Fruit fly (Drosophila melanogaster) whole organism, embryonic: Measurements from ENCODE around the gene MICU3.

Experiments used
- Asciz ChIP-seq: fragments of 200-800 bp; sonication (Bioruptor generic); optimal IDR thresholded peaks from 2 replicates; lab custom pipeline; 2017; ENCODE audit warnings: missing biosample characterization, mild to moderate bottlenecking, missing genetic modification characterization, missing genetic modification reagents
- Atf-2 ChIP-seq: fragments of 200-800 bp; sonication (Bioruptor generic); optimal IDR thresholded peaks from 2 replicates; lab custom pipeline; 2016; ENCODE audit warnings: missing biosample characterization, missing genetic modification characterization
- Atf3 ChIP-seq: fragments of 200-800 bp; sonication (Bioruptor generic); optimal IDR thresholded peaks from 3 replicates; lab custom pipeline; 2016; ENCODE audit warnings: missing biosample characterization, missing genetic modification characterization
- B-H2 ChIP-seq: fragments of 200-800 bp; sonication (Bioruptor generic); optimal IDR thresholded peaks from 2 replicates; lab custom pipeline; 2018; ENCODE audit warnings: missing biosample characterization, mild to moderate bottlenecking, missing genetic modification characterization
- CG10209 ChIP-seq: fragments of 200-800 bp; sonication (Bioruptor generic); optimal IDR thresholded peaks from 3 replicates; lab custom pipeline; 2017; ENCODE audit warnings: missing biosample characterization, mild to moderate bottlenecking, missing genetic modification characterization, missing genetic modification reagents
- CG11723 ChIP-seq: fragments of 200-800 bp; sonication (Bioruptor generic); optimal IDR thresholded peaks from 2 replicates; lab custom pipeline; 2017; ENCODE audit warnings: missing biosample characterization, mild to moderate bottlenecking, missing genetic modification characterization
- CG14667 ChIP-seq: fragments of 200-800 bp; sonication (Bioruptor generic); IDR thresholded peaks from 2 replicates; pipeline ENCODE4 v1.3.6; 2022; ENCODE audit warnings: missing biosample characterization, missing genetic modification characterization
- CG15601 ChIP-seq: fragments of 200-800 bp; sonication (Bioruptor generic); optimal IDR thresholded peaks from 3 replicates; lab custom pipeline; 2019; ENCODE audit warnings: missing biosample characterization, mild to moderate bottlenecking, missing genetic modification characterization, moderate library complexity
- CG16815 ChIP-seq: fragments of 200-800 bp; sonication (Bioruptor generic); optimal IDR thresholded peaks from 3 replicates; lab custom pipeline; 2017; ENCODE audit warnings: missing biosample characterization, mild to moderate bottlenecking, missing genetic modification characterization
- CG1792 ChIP-seq: fragments of 200-800 bp; sonication (Bioruptor generic); optimal IDR thresholded peaks from 2 replicates; lab custom pipeline; 2016; ENCODE audit warnings: missing biosample characterization, missing genetic modification characterization
- CG1832 ChIP-seq: fragments of 200-800 bp; sonication (Bioruptor generic); optimal IDR thresholded peaks from 2 replicates; lab custom pipeline; 2017; ENCODE audit warnings: missing biosample characterization, mild to moderate bottlenecking, missing genetic modification characterization, inconsistent platforms
- CG18764 ChIP-seq: fragments of 200-800 bp; sonication (Bioruptor generic); optimal IDR thresholded peaks from 3 replicates; lab custom pipeline; 2016; ENCODE audit warnings: missing biosample characterization, missing genetic modification characterization
- CG2116 ChIP-seq: fragments of 200-800 bp; sonication (Bioruptor generic); optimal IDR thresholded peaks from 3 replicates; lab custom pipeline; 2018; ENCODE audit warnings: missing biosample characterization, mild to moderate bottlenecking, missing genetic modification characterization
- CG2202 ChIP-seq: fragments of 200-800 bp; sonication (Bioruptor generic); optimal IDR thresholded peaks from 2 replicates; lab custom pipeline; 2018; ENCODE audit warnings: missing biosample characterization, mild to moderate bottlenecking, missing genetic modification characterization
- CG2678 ChIP-seq: fragments of 200-800 bp; sonication (Bioruptor generic); optimal IDR thresholded peaks from 3 replicates; lab custom pipeline; 2019; ENCODE audit warnings: missing biosample characterization, mild to moderate bottlenecking, missing genetic modification characterization, moderate library complexity
- CG3726 ChIP-seq: fragments of 200-800 bp; sonication (Bioruptor generic); IDR thresholded peaks from 3 replicates; pipeline ENCODE4, ENCODE4 v1.3.6; 2022; ENCODE audit warnings: missing biosample characterization, missing genetic modification characterization
- CG4282 ChIP-seq: fragments of 200-800 bp; sonication (Bioruptor generic); optimal IDR thresholded peaks from 2 replicates; lab custom pipeline; 2016; ENCODE audit warnings: missing biosample characterization, missing genetic modification characterization
- CG4820 ChIP-seq: fragments of 200-800 bp; sonication (Bioruptor generic); optimal IDR thresholded peaks from 3 replicates; lab custom pipeline; 2016; ENCODE audit warnings: missing biosample characterization, missing genetic modification characterization
- CG6175 ChIP-seq: fragments of 200-800 bp; sonication (Bioruptor generic); IDR thresholded peaks from 3 replicates; pipeline ENCODE4 v1.3.6; 2022; ENCODE audit warnings: missing biosample characterization, missing genetic modification characterization
- CG6272 ChIP-seq: fragments of 200-800 bp; sonication (Bioruptor generic); IDR thresholded peaks from 2 replicates; pipeline ENCODE4 v1.3.6; 2022; ENCODE audit warnings: missing biosample characterization, missing genetic modification characterization
- CG6765 ChIP-seq: fragments of 200-800 bp; sonication (Bioruptor generic); optimal IDR thresholded peaks from 3 replicates; lab custom pipeline; 2017; ENCODE audit warnings: missing biosample characterization, mild to moderate bottlenecking, missing genetic modification characterization
- CG6813 ChIP-seq: fragments of 200-800 bp; sonication (Bioruptor generic); optimal IDR thresholded peaks from 2 replicates; lab custom pipeline; 2017; ENCODE audit warnings: missing biosample characterization, missing genetic modification characterization, mild to moderate bottlenecking, moderate library complexity, missing genetic modification reagents
- CG7556 ChIP-seq: fragments of 200-800 bp; sonication (Bioruptor generic); optimal IDR thresholded peaks from 2 replicates; lab custom pipeline; 2017; ENCODE audit warnings: missing biosample characterization, mild to moderate bottlenecking, missing genetic modification characterization
- CG7745 ChIP-seq: fragments of 200-800 bp; sonication (Bioruptor generic); optimal IDR thresholded peaks from 2 replicates; lab custom pipeline; 2018; ENCODE audit warnings: missing biosample characterization, mild to moderate bottlenecking, missing genetic modification characterization, moderate library complexity
- CHES-1-like ChIP-seq: fragments of 200-800 bp; sonication (Bioruptor generic); optimal IDR thresholded peaks from 2 replicates; lab custom pipeline; 2016; ENCODE audit warnings: missing biosample characterization, missing genetic modification characterization
- Eip74EF ChIP-seq, 2 experiments: fragments of 200-800 bp in 1 of 2; fragments of >200 bp in 1 of 2; sonication (Bioruptor generic) in 1 of 2; optimal IDR thresholded peaks; 2 replicates each; lab custom pipeline; 2017 to 2019; ENCODE audit warnings: missing biosample characterization in 2 of 2, missing genetic modification characterization in 2 of 2, mild to moderate bottlenecking in 1 of 2, moderate library complexity in 1 of 2
- GATAe ChIP-seq: fragments of 200-800 bp; sonication (Bioruptor generic); conservative IDR thresholded peaks from 2 replicates; pipeline ENCODE4 v1.3.6; 2022; ENCODE audit warnings: missing biosample characterization, missing genetic modification characterization
- Hand ChIP-seq: fragments of 200-800 bp; sonication (Bioruptor generic); optimal IDR thresholded peaks from 2 replicates; lab custom pipeline; 2017; ENCODE audit warnings: mild to moderate bottlenecking, missing biosample characterization, missing genetic modification reagents, missing genetic modification characterization
- Hey ChIP-seq: fragments of 200-800 bp; sonication (Bioruptor generic); optimal IDR thresholded peaks from 3 replicates; lab custom pipeline; 2018; ENCODE audit warnings: missing biosample characterization, mild to moderate bottlenecking, missing genetic modification characterization
- Hmr ChIP-seq: fragments of 200-800 bp; sonication (Bioruptor generic); optimal IDR thresholded peaks from 3 replicates; lab custom pipeline; 2017; ENCODE audit warnings: mild to moderate bottlenecking, missing biosample characterization, missing genetic modification reagents, missing genetic modification characterization
- Hr51 ChIP-seq, 2 experiments: fragments of 200-800 bp; sonication (Bioruptor generic); optimal IDR thresholded peaks; 2 replicates in 1 of 2; 3 replicates in 1 of 2; lab custom pipeline; 2016 to 2018; ENCODE audit warnings: missing biosample characterization in 2 of 2, missing genetic modification characterization in 2 of 2, mild to moderate bottlenecking in 1 of 2, moderate library complexity in 1 of 2
- Jarid2 ChIP-seq: fragments of 200-800 bp; sonication (Bioruptor generic); optimal IDR thresholded peaks from 3 replicates; lab custom pipeline; 2017; ENCODE audit warnings: mild to moderate bottlenecking, missing biosample characterization, missing genetic modification reagents, missing genetic modification characterization
- NC2α ChIP-seq: fragments of 200-800 bp; sonication (Bioruptor generic); optimal IDR thresholded peaks from 2 replicates; lab custom pipeline; 2016; ENCODE audit warnings: missing biosample characterization, missing genetic modification characterization
- Xrp1 ChIP-seq: fragments of 200-800 bp; sonication (Bioruptor generic); IDR thresholded peaks from 2 replicates; pipeline ENCODE4 v1.3.6; 2022; ENCODE audit warnings: missing biosample characterization, missing genetic modification characterization
- ase ChIP-seq: fragments of 200-800 bp; sonication (Bioruptor generic); IDR thresholded peaks from 3 replicates; pipeline ENCODE4 v1.3.6; 2022; ENCODE audit warnings: missing biosample characterization, missing genetic modification characterization
- bigmax ChIP-seq: fragments of 200-800 bp; sonication (Bioruptor generic); optimal IDR thresholded peaks from 2 replicates; lab custom pipeline; 2018; ENCODE audit warnings: missing biosample characterization, mild to moderate bottlenecking, missing genetic modification characterization
- bsh ChIP-seq, 2 experiments: fragments of 200-800 bp; sonication (Bioruptor generic); optimal IDR thresholded peaks; 2 replicates each; lab custom pipeline; 2017 to 2018; ENCODE audit warnings: mild to moderate bottlenecking in 2 of 2, missing biosample characterization in 2 of 2, missing genetic modification characterization in 2 of 2, moderate library complexity in 1 of 2
- cad ChIP-seq: fragments of >200 bp; optimal IDR thresholded peaks from 2 replicates; lab custom pipeline; 2017; ENCODE audit warnings: missing biosample characterization, missing genetic modification characterization
- dati ChIP-seq: fragments of 200-800 bp; sonication (Bioruptor generic); IDR thresholded peaks from 2 replicates; pipeline ENCODE4 v1.3.6; 2022; ENCODE audit warnings: missing biosample characterization, missing genetic modification characterization
- dpn ChIP-seq, 2 experiments: fragments of 200-800 bp; sonication (Bioruptor generic); optimal IDR thresholded peaks; 3 replicates each; lab custom pipeline; 2016; ENCODE audit warnings: missing biosample characterization in 2 of 2, missing genetic modification characterization in 2 of 2
- eve ChIP-seq, 2 experiments: fragments of >200 bp; optimal IDR thresholded peaks; 2 replicates each; lab custom pipeline; 2017; ENCODE audit warnings: missing biosample characterization in 2 of 2, missing genetic modification characterization in 2 of 2
- hbn ChIP-seq: fragments of 200-800 bp; sonication (Bioruptor generic); IDR thresholded peaks from 2 replicates; pipeline ENCODE4 v1.3.6; 2022; ENCODE audit warnings: missing biosample characterization, missing genetic modification characterization; ENCODE audit not compliant: partially characterized antibody
- lola ChIP-seq, 3 experiments: fragments of >200 bp in 2 of 3; fragments of 200-800 bp in 1 of 3; sonication (Bioruptor generic) in 1 of 3; optimal IDR thresholded peaks; 2 replicates each; lab custom pipeline; 2017 to 2019; ENCODE audit warnings: missing biosample characterization in 3 of 3, missing genetic modification characterization in 3 of 3, mild to moderate bottlenecking in 1 of 3, moderate library complexity in 1 of 3
- luna ChIP-seq: fragments of 200-800 bp; sonication (Bioruptor generic); optimal IDR thresholded peaks from 2 replicates; lab custom pipeline; 2016; ENCODE audit warnings: missing biosample characterization, missing genetic modification characterization
- nau ChIP-seq: fragments of 200-800 bp; sonication (Bioruptor generic); optimal IDR thresholded peaks from 3 replicates; lab custom pipeline; 2017; ENCODE audit warnings: missing biosample characterization, mild to moderate bottlenecking, missing genetic modification characterization, missing genetic modification reagents
- nom ChIP-seq: fragments of 200-800 bp; sonication (Bioruptor generic); optimal IDR thresholded peaks from 2 replicates; lab custom pipeline; 2017; ENCODE audit warnings: missing biosample characterization, missing genetic modification characterization, mild to moderate bottlenecking, moderate library complexity, missing genetic modification reagents
- pho ChIP-seq: fragments of 200-800 bp; sonication (Bioruptor generic); optimal IDR thresholded peaks from 2 replicates; lab custom pipeline; 2016; ENCODE audit warnings: missing biosample characterization, missing genetic modification characterization
- slou ChIP-seq: fragments of 200-800 bp; sonication (Bioruptor generic); optimal IDR thresholded peaks from 3 replicates; lab custom pipeline; 2016; ENCODE audit warnings: missing biosample characterization, missing genetic modification characterization
- zfh1 ChIP-seq: fragments of 200-800 bp; sonication (Bioruptor generic); IDR thresholded peaks from 3 replicates; pipeline ENCODE4 v1.3.6; 2022; ENCODE audit warnings: missing biosample characterization, missing genetic modification characterization

Gene MICU3

dm6 chr3R:19836687-19837086, 10.4 kb upstream of the MICU3 start, which contains the start of gene bnl (continued):
- TF ChIP-seq dati (no peak), Hand (GFP tag; lab: Kevin White, UChicago) (peak; percentile 6), GATAe (GFP tag; lab: Robert Waterston, UW) (peak; percentile 22; the same call in 1 of the 2 replicates), pho (no peak), slou (GFP tag; lab: Kevin White, UChicago) (no peak), ase (GFP tag; lab: Robert Waterston, UW) (no peak), CG1792 (GFP tag; lab: Kevin White, UChicago) (no peak), CG7556 (GFP tag; lab: Kevin White, UChicago) (no peak), Asciz (GFP tag; lab: Kevin White, UChicago) (peak; percentile 6), NC2α (GFP tag; lab: Kevin White, UChicago) (peak; percentile 6), CG4820 (no peak), eve (GFP tag; optimal IDR thresholded peaks at IDR 0.05; lab: Kevin White, UChicago) (no peak), B-H2 (GFP tag; lab: Kevin White, UChicago) (peak; percentile 60), hbn (no peak; the same call in 1 of the 2 replicates), CG18764 (GFP tag; lab: Kevin White, UChicago) (no peak), cad (GFP tag; lab: Kevin White, UChicago) (no peak), Jarid2 (GFP tag; lab: Kevin White, UChicago) (peak; percentile 99), CG6813 (GFP tag; lab: Kevin White, UChicago) (peak; percentile 46), bigmax (peak; percentile 42), CG4282 (peak; percentile 36), CG15601 (tag; lab: Kevin White, UChicago) (peak; percentile 2), Hey (tag; lab: Kevin White, UChicago) (peak; percentile 31), dpn (GFP tag; optimal IDR thresholded peaks at IDR 0.05; lab: Kevin White, UChicago) (no peak), CG10209 (GFP tag; lab: Kevin White, UChicago) (peak; percentile 15), CG6175 (GFP tag; lab: Robert Waterston, UW) (0 out of 3 replicates have a peak, but pooled peaks have one; percentile 40), bsh (GFP tag; optimal IDR thresholded peaks at IDR 0.05; lab: Kevin White, UChicago) (peak; percentile 11 to 29), Atf-2 (peak; percentile 31), zfh1 (GFP tag; lab: Robert Waterston, UW) (0 out of 3 replicates have a peak, but pooled peaks have one; percentile 32), nau (GFP tag; lab: Kevin White, UChicago) (peak; percentile 59), lola (GFP tag; optimal IDR thresholded peaks at IDR 0.05; lab: Kevin White, UChicago) (no peak), Hmr (GFP tag; lab: Kevin White, UChicago) (peak; percentile 54), nom (GFP tag; lab: Kevin White, UChicago) (no peak), Atf3 (GFP tag; lab: Kevin White, UChicago) (peak; percentile 27), CG3726 (GFP tag; lab: Robert Waterston, UW) (0 out of 3 replicates have a peak, but pooled peaks have one; percentile 7), CG7745 (tag; lab: Kevin White, UChicago) (peak; percentile 14), CG1832 (GFP tag; lab: Kevin White, UChicago) (peak; percentile 94), Hr51 (GFP tag; optimal IDR thresholded peaks at IDR 0.05; lab: Kevin White, UChicago) (peak in 1 of 2 experiments; percentile 11), CHES-1-like (GFP tag; lab: Kevin White, UChicago) (peak; percentile 36), luna (GFP tag; lab: Kevin White, UChicago) (peak; percentile 5), CG2202 (tag; lab: Kevin White, UChicago) (no peak), CG16815 (GFP tag; lab: Kevin White, UChicago) (no peak), CG14667 (no peak), CG11723 (no peak), CG2678 (tag; lab: Kevin White, UChicago) (peak; percentile 46), Eip74EF (GFP tag; optimal IDR thresholded peaks at IDR 0.05; lab: Kevin White, UChicago) (peak in 1 of 2 experiments; percentile 62), CG6272 (no peak), CG2116 (GFP tag; lab: Kevin White, UChicago) (no peak), Xrp1 (GFP tag; lab: Robert Waterston, UW) (peak; percentile 33; the same call in 1 of the 2 replicates), CG6765 (GFP tag; lab: Kevin White, UChicago) (peak; percentile 54)
